Worm (Caenorhabditis elegans) whole organism, late embryonic: ENCODE measurements around the gene T23G4.2.

Experiments
- C08G9.2 ChIP-seq: sonication (generic microtip); optimal IDR thresholded peaks from 2 replicates; lab custom pipeline; 2016; ENCODE audit warnings: mild to moderate bottlenecking, missing genetic modification characterization, moderate library complexity, missing compliant biosample characterization
- F13H6.1 ChIP-seq: sonication (generic microtip); optimal IDR thresholded peaks from 2 replicates; lab custom pipeline; 2016; ENCODE audit warnings: missing genetic modification characterization, missing compliant biosample characterization
- K02D7.2 ChIP-seq: sonication (generic microtip); optimal IDR thresholded peaks from 2 replicates; lab custom pipeline; 2017; ENCODE audit warnings: mild to moderate bottlenecking, missing genetic modification characterization, missing compliant biosample characterization
- Y22D7AL.16 ChIP-seq: sonication (generic microtip); optimal IDR thresholded peaks from 2 replicates; lab custom pipeline; 2016; ENCODE audit warnings: missing genetic modification characterization, missing compliant biosample characterization
- ama-1 ChIP-seq: fragments of 150-350 bp; optimal IDR thresholded peaks from 2 replicates; lab custom pipeline; 2014
- ceh-14 ChIP-seq: sonication (generic microtip); optimal IDR thresholded peaks from 2 replicates; lab custom pipeline; 2016; ENCODE audit warnings: missing genotype, missing genetic modification characterization, missing compliant biosample characterization
- ceh-18 ChIP-seq: sonication (generic microtip); optimal IDR thresholded peaks from 2 replicates; lab custom pipeline; 2016; ENCODE audit warnings: missing genetic modification characterization, missing compliant biosample characterization
- ceh-19 ChIP-seq: fragments of 200-800 bp; sonication (Bioruptor generic); optimal IDR thresholded peaks from 2 replicates; lab custom pipeline; 2018; ENCODE audit warnings: mild to moderate bottlenecking, missing genetic modification characterization, missing compliant biosample characterization
- ceh-22 ChIP-seq: sonication (generic microtip); optimal IDR thresholded peaks from 2 replicates; lab custom pipeline; 2017; ENCODE audit warnings: missing biosample characterization, missing genetic modification characterization
- ceh-24 ChIP-seq: sonication (generic microtip); optimal IDR thresholded peaks from 2 replicates; lab custom pipeline; 2016; ENCODE audit warnings: mild to moderate bottlenecking, missing genetic modification characterization, missing compliant biosample characterization
- ceh-30 ChIP-seq: fragments of 150-350 bp; optimal IDR thresholded peaks from 2 replicates; lab custom pipeline; 2014; ENCODE audit warnings: missing biosample characterization, missing genetic modification characterization
- ceh-45 ChIP-seq: fragments of 200-800 bp; sonication (Bioruptor generic); IDR thresholded peaks from 2 replicates; pipeline ENCODE4 v1.3.6; 2022; ENCODE audit warnings: missing genetic modification reagents, missing genetic modification characterization, missing compliant biosample characterization
- ceh-48 ChIP-seq: sonication (generic microtip); optimal IDR thresholded peaks from 2 replicates; lab custom pipeline; 2016; ENCODE audit warnings: missing genetic modification characterization, inconsistent platforms, missing compliant biosample characterization
- che-1 ChIP-seq: sonication (generic microtip); optimal IDR thresholded peaks from 2 replicates; lab custom pipeline; 2016; ENCODE audit warnings: mild to moderate bottlenecking, missing genetic modification characterization, missing compliant biosample characterization
- dve-1 ChIP-seq: sonication (generic microtip); optimal IDR thresholded peaks from 2 replicates; lab custom pipeline; 2017; ENCODE audit warnings: antibody characterized with exemption, mild to moderate bottlenecking, missing genetic modification characterization, missing compliant biosample characterization
- ets-4 ChIP-seq: sonication (generic microtip); optimal IDR thresholded peaks from 2 replicates; lab custom pipeline; 2016; ENCODE audit warnings: missing genetic modification characterization, missing compliant biosample characterization
- eyg-1 ChIP-seq: sonication (generic microtip); optimal IDR thresholded peaks from 2 replicates; lab custom pipeline; 2016; ENCODE audit warnings: missing genotype, missing genetic modification characterization, missing compliant biosample characterization
- fkh-10 ChIP-seq: fragments of 150-350 bp; optimal IDR thresholded peaks from 2 replicates; lab custom pipeline; 2014; ENCODE audit warnings: missing biosample characterization, missing genetic modification reagents, missing genetic modification characterization
- fkh-6 ChIP-seq: sonication (generic microtip); optimal IDR thresholded peaks from 2 replicates; lab custom pipeline; 2016; ENCODE audit warnings: missing genetic modification characterization, missing compliant biosample characterization
- gmeb-2 ChIP-seq: sonication (generic microtip); optimal IDR thresholded peaks from 2 replicates; lab custom pipeline; 2016; ENCODE audit warnings: missing genetic modification characterization, inconsistent platforms, missing compliant biosample characterization
- hlh-13 ChIP-seq: fragments of 200-800 bp; sonication (Bioruptor generic); optimal IDR thresholded peaks from 2 replicates; lab custom pipeline; 2018; ENCODE audit warnings: mild to moderate bottlenecking, missing genetic modification characterization, missing compliant biosample characterization
- hlh-15 ChIP-seq: sonication (generic microtip); optimal IDR thresholded peaks from 2 replicates; lab custom pipeline; 2016; ENCODE audit warnings: missing genetic modification characterization, missing compliant biosample characterization
- hlh-30 ChIP-seq: sonication (generic microtip); optimal IDR thresholded peaks from 2 replicates; lab custom pipeline; 2017; ENCODE audit warnings: antibody characterized with exemption, missing genetic modification characterization, missing compliant biosample characterization; ENCODE audit not compliant: insufficient read depth
- hlh-6 ChIP-seq: sonication (generic microtip); optimal IDR thresholded peaks from 2 replicates; lab custom pipeline; 2016; ENCODE audit warnings: missing genotype, missing genetic modification characterization, missing compliant biosample characterization
- hlh-8 ChIP-seq: sonication (generic microtip); optimal IDR thresholded peaks from 2 replicates; lab custom pipeline; 2016; ENCODE audit warnings: missing genotype, missing genetic modification characterization, missing compliant biosample characterization
- lin-11 ChIP-seq: fragments of 200-800 bp; sonication (Bioruptor generic); optimal IDR thresholded peaks from 2 replicates; lab custom pipeline; 2018; ENCODE audit warnings: mild to moderate bottlenecking, missing genetic modification characterization, missing compliant biosample characterization
- madf-2 ChIP-seq: sonication (generic microtip); optimal IDR thresholded peaks from 2 replicates; lab custom pipeline; 2017; ENCODE audit warnings: missing genetic modification characterization, missing compliant biosample characterization
- nfya-1 ChIP-seq: sonication (generic microtip); optimal IDR thresholded peaks from 2 replicates; lab custom pipeline; 2017; ENCODE audit warnings: missing genetic modification characterization, mild to moderate bottlenecking, missing compliant biosample characterization, antibody characterized with exemption, moderate library complexity
- nhr-11 ChIP-seq: fragments of 150-350 bp; optimal IDR thresholded peaks from 2 replicates; lab custom pipeline; 2014; ENCODE audit warnings: missing biosample characterization, missing genetic modification characterization
- nhr-232 ChIP-seq: sonication (generic microtip); optimal IDR thresholded peaks from 2 replicates; lab custom pipeline; 2016; ENCODE audit warnings: missing genetic modification characterization, missing compliant biosample characterization
- npax-4 ChIP-seq: sonication (generic microtip); optimal IDR thresholded peaks from 2 replicates; lab custom pipeline; 2016; ENCODE audit warnings: missing genetic modification characterization, missing compliant biosample characterization
- odd-2 ChIP-seq: sonication (generic microtip); optimal IDR thresholded peaks from 2 replicates; lab custom pipeline; 2017; ENCODE audit warnings: antibody characterized with exemption, mild to moderate bottlenecking, missing genetic modification characterization, missing compliant biosample characterization
- pag-3 ChIP-seq: sonication (generic microtip); optimal IDR thresholded peaks from 2 replicates; lab custom pipeline; 2016; ENCODE audit warnings: missing compliant biosample characterization, missing genetic modification characterization, borderline replicate concordance
- pat-9 ChIP-seq: fragments of 200-800 bp; sonication (Bioruptor generic); optimal IDR thresholded peaks from 2 replicates; lab custom pipeline; 2018; ENCODE audit warnings: mild to moderate bottlenecking, missing genetic modification characterization, moderate library complexity, missing compliant biosample characterization
- pax-1 ChIP-seq: fragments of 150-350 bp; optimal IDR thresholded peaks from 2 replicates; lab custom pipeline; 2014; ENCODE audit warnings: missing biosample characterization, missing genetic modification characterization
- rnt-1 ChIP-seq: sonication (generic microtip); optimal IDR thresholded peaks from 2 replicates; lab custom pipeline; 2016; ENCODE audit warnings: missing genetic modification characterization, missing compliant biosample characterization
- sox-2 ChIP-seq: fragments of 200-800 bp; sonication (Bioruptor generic); IDR thresholded peaks from 2 replicates; pipeline ENCODE4 v1.3.6; 2022; ENCODE audit warnings: missing genetic modification reagents, missing genetic modification characterization, missing compliant biosample characterization
- tbx-7 ChIP-seq: sonication (generic microtip); optimal IDR thresholded peaks from 2 replicates; lab custom pipeline; 2016; ENCODE audit warnings: missing genotype, missing genetic modification characterization, missing compliant biosample characterization
- ttx-3 ChIP-seq: sonication (generic microtip); optimal IDR thresholded peaks from 2 replicates; lab custom pipeline; 2016; ENCODE audit warnings: missing genetic modification reagents, missing genetic modification characterization, missing compliant biosample characterization
- unc-3 ChIP-seq, 2 experiments: fragments of 200-800 bp in 1 of 2; sonication (Bioruptor generic) in 1 of 2; sonication (generic microtip) in 1 of 2; conservative IDR thresholded peaks in 1 of 2; optimal IDR thresholded peaks in 1 of 2; 2 replicates each; pipeline versions ENCODE4 v1.3.6 to Lab custom; 2016 to 2022; ENCODE audit warnings: missing compliant biosample characterization in 2 of 2, missing genetic modification characterization in 2 of 2, missing genetic modification reagents in 1 of 2
- unc-42 ChIP-seq: sonication (generic microtip); optimal IDR thresholded peaks from 2 replicates; lab custom pipeline; 2016; ENCODE audit warnings: missing genotype, missing genetic modification characterization, missing compliant biosample characterization
- unc-55 ChIP-seq: sonication (generic microtip); optimal IDR thresholded peaks from 2 replicates; lab custom pipeline; 2017; ENCODE audit warnings: missing biosample characterization, missing genetic modification reagents, missing genetic modification characterization
- ztf-16 ChIP-seq: sonication (generic microtip); optimal IDR thresholded peaks from 2 replicates; lab custom pipeline; 2017; ENCODE audit warnings: missing genetic modification characterization, missing compliant biosample characterization

The T23G4.2 gene

ce11 chrIV:13703828-13704425, 14.6 kb upstream of the T23G4.2 start, which contains the start of gene tlp-1 (continued):
- TF ChIP-seq lin-11 (tag; lab: Kevin White, UChicago) (no peak), nhr-11 (tag; lab: Kevin White, UChicago) (no peak), ceh-19 (GFP tag; lab: Kevin White, UChicago) (no peak), sox-2 (GFP tag; lab: Robert Waterston, UW) (no peak), nhr-232 (tag; lab: Kevin White, UChicago) (no peak), ceh-14 (no peak), ceh-18 (tag; lab: Kevin White, UChicago) (peak; percentile 42), unc-55 (GFP tag; lab: Kevin White, UChicago) (peak; percentile 99), ceh-24 (no peak), fkh-10 (GFP tag; lab: Kevin White, UChicago) (no peak), fkh-6 (no peak), unc-42 (tag; lab: Kevin White, UChicago) (no peak), madf-2 (tag; lab: Kevin White, UChicago) (no peak), dve-1 (tag; lab: Kevin White, UChicago) (no peak), gmeb-2 (no peak), che-1 (tag; lab: Kevin White, UChicago) (no peak), unc-3 (GFP tag; conservative IDR thresholded peaks at IDR 0.05; lab: Robert Waterston, UW) (no peak), unc-3 (tag; optimal IDR thresholded peaks at IDR 0.05; lab: Kevin White, UChicago) (no peak), odd-2 (tag; lab: Kevin White, UChicago) (no peak), K02D7.2 (tag; lab: Kevin White, UChicago) (no peak), hlh-13 (no peak), rnt-1 (tag; lab: Kevin White, UChicago) (peak; percentile 87), eyg-1 (tag; lab: Kevin White, UChicago) (no peak), Y22D7AL.16 (no peak), F13H6.1 (tag; lab: Kevin White, UChicago) (no peak), ceh-22 (tag; lab: Kevin White, UChicago) (no peak), nfya-1 (tag; lab: Kevin White, UChicago) (peak; percentile 87)

- TF ChIP-seq lin-11 (tag; lab: Kevin White, UChicago) (no peak), fkh-6 (no peak), unc-42 (tag; lab: Kevin White, UChicago) (no peak), nfya-1 (tag; lab: Kevin White, UChicago) (no peak), unc-55 (GFP tag; lab: Kevin White, UChicago) (no peak), pat-9 (no peak), C08G9.2 (tag; lab: Kevin White, UChicago) (no peak), ceh-30 (tag; lab: Kevin White, UChicago) (no peak), ceh-24 (no peak), hlh-8 (no peak), fkh-10 (GFP tag; lab: Kevin White, UChicago) (no peak), ama-1 (lab: Kevin White, UChicago) (no peak), pag-3 (tag; lab: Kevin White, UChicago) (no peak)
These were observed 13.3 kb upstream of the T23G4.2 start for ce11 chrIV:13702681-13703080.

ce11 chrIV:13701472-13701871, 12.1 kb upstream of the T23G4.2 start:
- TF ChIP-seq ceh-48 (no peak), F13H6.1 (tag; lab: Kevin White, UChicago) (no peak), madf-2 (tag; lab: Kevin White, UChicago) (no peak), dve-1 (tag; lab: Kevin White, UChicago) (no peak), hlh-6 (tag; lab: Kevin White, UChicago) (no peak)

- TF ChIP-seq hlh-30 (tag; lab: Kevin White, UChicago) (no peak), npax-4 (tag; lab: Kevin White, UChicago) (no peak), hlh-15 (tag; lab: Kevin White, UChicago) (no peak), hlh-8 (no peak), ceh-14 (no peak), ets-4 (tag; lab: Kevin White, UChicago) (no peak), C08G9.2 (tag; lab: Kevin White, UChicago) (no peak), pax-1 (no peak), tbx-7 (tag; lab: Kevin White, UChicago) (no peak), ztf-16 (no peak), ttx-3 (no peak), nhr-11 (tag; lab: Kevin White, UChicago) (no peak), unc-55 (GFP tag; lab: Kevin White, UChicago) (no peak), ceh-45 (GFP tag; lab: Robert Waterston, UW) (no peak), gmeb-2 (no peak)
These were observed 11.5 kb upstream of the T23G4.2 start for ce11 chrIV:13700847-13701246.
